Worm (Caenorhabditis elegans) whole organism, L4 larva: ENCODE results near the gene srb-18.

Source experiments
- D1046.2 ChIP-seq: fragments of 200-800 bp; sonication (Bioruptor generic); IDR thresholded peaks from 2 replicates; pipeline ENCODE4 v1.3.6; 2022; ENCODE audit warnings: missing genetic modification characterization, missing compliant biosample characterization
- F26F4.8 ChIP-seq: fragments of 200-800 bp; sonication (Bioruptor generic); conservative IDR thresholded peaks from 2 replicates; pipeline ENCODE4 v1.3.6; 2022; ENCODE audit warnings: missing genetic modification characterization, missing compliant biosample characterization
- F49E8.2 ChIP-seq: sonication (generic microtip); optimal IDR thresholded peaks from 2 replicates; lab custom pipeline; 2016; ENCODE audit warnings: missing compliant biosample characterization, mild to moderate bottlenecking, missing genetic modification characterization, borderline replicate concordance
- T20F7.1 ChIP-seq: fragments of 200-800 bp; sonication (Bioruptor generic); optimal IDR thresholded peaks from 2 replicates; lab custom pipeline; 2018; ENCODE audit warnings: mild to moderate bottlenecking, missing genetic modification characterization, missing compliant biosample characterization
- T26A8.4 ChIP-seq: fragments of 200-800 bp; sonication (Bioruptor generic); IDR thresholded peaks from 2 replicates; pipeline ENCODE4 v1.3.6; 2022; ENCODE audit warnings: missing genetic modification characterization, missing compliant biosample characterization
- ZK546.5 ChIP-seq, 2 experiments: sonication (generic microtip); optimal IDR thresholded peaks; 2 replicates each; lab custom pipeline; 2017; ENCODE audit warnings: missing biosample characterization in 2 of 2, missing genetic modification characterization in 2 of 2
- aha-1 ChIP-seq: fragments of 150-350 bp; peaks from one replicate; lab custom pipeline; 2014; ENCODE audit warnings: missing biosample characterization, missing genetic modification characterization
- aly-2 ChIP-seq: sonication (generic microtip); optimal IDR thresholded peaks from 2 replicates; lab custom pipeline; 2018; ENCODE audit warnings: missing biosample characterization, missing genetic modification characterization
- attf-4 ChIP-seq: sonication (generic microtip); optimal IDR thresholded peaks from 3 replicates; lab custom pipeline; 2017; ENCODE audit warnings: missing biosample characterization, missing genetic modification characterization
- ceh-44 ChIP-seq: fragments of 200-800 bp; sonication (Bioruptor generic); IDR thresholded peaks from 2 replicates; pipeline ENCODE4 v1.3.6; 2022; ENCODE audit warnings: missing genetic modification reagents, missing genetic modification characterization, missing compliant biosample characterization
- ceh-62 ChIP-seq: sonication (generic microtip); optimal IDR thresholded peaks from 2 replicates; lab custom pipeline; 2017; ENCODE audit warnings: missing biosample characterization, missing genetic modification characterization
- ceh-82 ChIP-seq: sonication (generic microtip); optimal IDR thresholded peaks from 2 replicates; lab custom pipeline; 2017; ENCODE audit warnings: missing biosample characterization, missing genetic modification characterization
- cey-2 ChIP-seq: sonication (generic microtip); optimal IDR thresholded peaks from 3 replicates; lab custom pipeline; 2017; ENCODE audit warnings: missing genetic modification characterization, mild to moderate bottlenecking, missing compliant biosample characterization, antibody characterized with exemption, borderline replicate concordance; ENCODE audit not compliant: insufficient read depth
- daf-12 ChIP-seq: fragments of 150-350 bp; optimal IDR thresholded peaks from 2 replicates; lab custom pipeline; 2014; ENCODE audit warnings: missing biosample characterization, missing genetic modification reagents, missing genetic modification characterization
- daf-19 ChIP-seq: fragments of 200-800 bp; sonication (Bioruptor generic); conservative IDR thresholded peaks from 2 replicates; pipeline ENCODE4 v1.3.6; 2022; ENCODE audit warnings: missing genetic modification characterization, missing compliant biosample characterization
- dve-1 ChIP-seq: sonication (generic microtip); optimal IDR thresholded peaks from 2 replicates; lab custom pipeline; 2017; ENCODE audit warnings: antibody characterized with exemption, mild to moderate bottlenecking, missing genetic modification characterization, missing compliant biosample characterization; ENCODE audit not compliant: insufficient read depth
- gei-8 ChIP-seq: fragments of 200-800 bp; sonication (Bioruptor generic); optimal IDR thresholded peaks from 2 replicates; lab custom pipeline; 2018; ENCODE audit warnings: mild to moderate bottlenecking, missing genetic modification characterization, missing compliant biosample characterization
- hif-1 ChIP-seq, 2 experiments: sonication (generic microtip); optimal IDR thresholded peaks; 2 replicates each; lab custom pipeline; 2016 to 2017; ENCODE audit warnings: missing compliant biosample characterization in 2 of 2, missing genetic modification characterization in 2 of 2, missing genetic modification reagents in 2 of 2, missing genotype in 2 of 2, mild to moderate bottlenecking in 1 of 2
- hmg-1.1 ChIP-seq: fragments of 200-800 bp; sonication (Bioruptor generic); IDR thresholded peaks from 2 replicates; pipeline ENCODE4 v1.3.6; 2022; ENCODE audit warnings: missing genetic modification reagents, missing genetic modification characterization, missing compliant biosample characterization
- lsy-2 ChIP-seq, 2 experiments: fragments of 150-350 bp in 1 of 2; sonication (generic microtip) in 1 of 2; optimal IDR thresholded peaks; 2 replicates each; lab custom pipeline; 2014 to 2017; ENCODE audit warnings: missing biosample characterization in 2 of 2, missing genetic modification characterization in 2 of 2
- nhr-11 ChIP-seq: fragments of 150-350 bp; optimal IDR thresholded peaks from 2 replicates; lab custom pipeline; 2014; ENCODE audit warnings: missing biosample characterization, missing genetic modification characterization
- nhr-111 ChIP-seq: fragments of 200-800 bp; sonication (Bioruptor generic); optimal IDR thresholded peaks from 2 replicates; lab custom pipeline; 2018; ENCODE audit warnings: mild to moderate bottlenecking, missing genetic modification characterization, missing compliant biosample characterization
- nhr-237 ChIP-seq: sonication (generic microtip); optimal IDR thresholded peaks from 2 replicates; lab custom pipeline; 2017; ENCODE audit warnings: missing biosample characterization, missing genetic modification characterization
- nhr-41 ChIP-seq: fragments of 200-800 bp; sonication (Bioruptor generic); IDR thresholded peaks from 2 replicates; pipeline ENCODE4 v1.3.6; 2022; ENCODE audit warnings: missing genetic modification reagents, missing genetic modification characterization, missing compliant biosample characterization
- nhr-42 ChIP-seq: fragments of 200-800 bp; sonication (Bioruptor generic); IDR thresholded peaks from 2 replicates; pipeline ENCODE4 v1.3.6; 2022; ENCODE audit warnings: missing genetic modification characterization, missing compliant biosample characterization
- nhr-48 ChIP-seq: sonication (generic microtip); optimal IDR thresholded peaks from 2 replicates; lab custom pipeline; 2016; ENCODE audit warnings: mild to moderate bottlenecking, missing genetic modification characterization, missing compliant biosample characterization
- nhr-6 ChIP-seq: fragments of 150-350 bp; optimal IDR thresholded peaks from 2 replicates; lab custom pipeline; 2014; ENCODE audit warnings: missing biosample characterization, missing genetic modification characterization
- nhr-76 ChIP-seq: fragments of 150-350 bp; optimal IDR thresholded peaks from 2 replicates; lab custom pipeline; 2014; ENCODE audit warnings: missing biosample characterization, missing genetic modification characterization
- rbr-2 ChIP-seq: sonication (generic microtip); optimal IDR thresholded peaks from 2 replicates; lab custom pipeline; 2016; ENCODE audit warnings: missing genotype, missing genetic modification characterization, missing compliant biosample characterization
- saeg-2 ChIP-seq: fragments of 200-800 bp; sonication (Bioruptor generic); IDR thresholded peaks from 2 replicates; pipeline ENCODE4 v1.3.6; 2022; ENCODE audit warnings: missing genetic modification reagents, missing genetic modification characterization, missing compliant biosample characterization
- snpc-4 ChIP-seq: fragments of 150-350 bp; optimal IDR thresholded peaks from 2 replicates; lab custom pipeline; 2014; ENCODE audit warnings: missing biosample characterization, missing genetic modification characterization
- spr-1 ChIP-seq: sonication (generic microtip); optimal IDR thresholded peaks from 2 replicates; lab custom pipeline; 2016; ENCODE audit warnings: mild to moderate bottlenecking, missing genetic modification characterization, missing compliant biosample characterization
- tra-1 ChIP-seq: fragments of 200-800 bp; sonication (Bioruptor generic); IDR thresholded peaks from 2 replicates; pipeline ENCODE4 v1.3.6; 2022; ENCODE audit warnings: missing genetic modification reagents, missing genetic modification characterization, missing compliant biosample characterization
- zfp-2 ChIP-seq: sonication (generic microtip); optimal IDR thresholded peaks from 2 replicates; lab custom pipeline; 2016; ENCODE audit warnings: mild to moderate bottlenecking, missing genetic modification characterization, missing compliant biosample characterization
- zfp-3 ChIP-seq: fragments of 200-800 bp; sonication (Bioruptor generic); conservative IDR thresholded peaks from 2 replicates; pipeline ENCODE4 v1.3.6; 2022; ENCODE audit warnings: missing genetic modification reagents, missing genetic modification characterization, missing compliant biosample characterization
- ztf-7 ChIP-seq: fragments of 150-350 bp; optimal IDR thresholded peaks from 2 replicates; lab custom pipeline; 2014; ENCODE audit warnings: missing biosample characterization, missing genetic modification characterization

srb-18 gene

DNA sequence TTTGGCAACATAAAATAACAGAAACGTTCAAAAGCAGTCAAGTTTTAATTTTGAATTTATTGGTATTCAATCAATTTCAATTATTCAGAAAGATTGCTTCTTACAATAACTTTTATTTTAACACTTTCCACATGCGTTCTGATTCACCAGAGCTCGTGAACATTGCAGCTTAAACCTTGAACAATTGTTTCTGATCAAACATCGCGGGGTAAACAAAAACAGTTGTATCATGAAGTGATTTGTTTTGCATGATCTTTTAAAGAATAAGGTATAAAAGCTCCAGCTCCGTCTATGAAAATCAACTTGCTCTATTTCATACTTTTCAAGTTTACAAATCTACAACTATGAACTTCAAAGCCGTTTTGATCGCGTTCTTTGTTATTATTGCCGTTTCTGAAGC is 8.4 kb downstream of the srb-18 start, which contains the start of gene C54F6.6:
C54F6.6 (plus strand) TSS at position 301 of the 400 bp plus-strand sequence.
- TF ChIP-seq F49E8.2 (tag; lab: Kevin White, UChicago) (no peak), daf-19 (GFP tag; lab: Robert Waterston, UW) (no peak), dve-1 (tag; lab: Kevin White, UChicago) (no peak), zfp-3 (GFP tag; lab: Robert Waterston, UW) (no peak), tra-1 (no peak), nhr-48 (tag; lab: Kevin White, UChicago) (no peak), nhr-6 (no peak), ceh-62 (tag; lab: Kevin White, UChicago) (no peak), hmg-1.1 (GFP tag; lab: Robert Waterston, UW) (no peak), daf-12 (tag; lab: Kevin White, UChicago) (no peak), T26A8.4 (GFP tag; lab: Robert Waterston, UW) (no peak), nhr-42 (no peak), nhr-41 (GFP tag; lab: Robert Waterston, UW) (no peak)

DNA sequence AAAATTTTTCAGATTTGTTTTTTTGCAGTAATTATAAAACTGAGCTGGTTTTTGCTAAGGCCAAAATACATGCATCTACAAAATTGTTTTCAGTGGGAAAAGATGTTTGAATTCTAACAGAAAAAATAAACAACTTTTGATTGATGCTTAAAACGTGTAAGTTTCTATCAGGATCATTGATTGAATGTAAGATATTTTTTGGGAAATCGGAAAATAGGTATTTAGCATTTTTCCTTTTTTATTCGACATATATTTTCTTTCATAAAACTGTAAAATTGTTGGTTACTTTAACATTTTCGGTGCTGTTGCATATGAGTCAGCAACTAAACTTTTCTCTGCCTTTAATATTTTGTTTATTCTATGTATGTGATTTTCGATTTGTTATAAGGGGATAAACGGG is 9.4 kb downstream of the srb-18 start, which contains the start of gene C54F6.20:
C54F6.20 (plus strand) TSS at position 301 of the 400 bp plus-strand sequence.
- TF ChIP-seq D1046.2 (GFP tag; lab: Robert Waterston, UW), result no peak
- TF ChIP-seq T26A8.4 (GFP tag; lab: Robert Waterston, UW), result no peak
- TF ChIP-seq ceh-44, result no peak
- no peak for TF ChIP-seq nhr-11 (tag; lab: Kevin White, UChicago)
- no peak for TF ChIP-seq nhr-48 (tag; lab: Kevin White, UChicago)
- TF ChIP-seq ceh-82, result no peak
- no peak for TF ChIP-seq aly-2 (tag; lab: Kevin White, UChicago)
- TF ChIP-seq T20F7.1 (GFP tag; lab: Kevin White, UChicago), result no peak
- TF ChIP-seq zfp-3 (GFP tag; lab: Robert Waterston, UW), result no peak
- TF ChIP-seq snpc-4 (tag; lab: Kevin White, UChicago), result no peak
- TF ChIP-seq gei-8 (GFP tag; lab: Kevin White, UChicago), result no peak
- no peak for TF ChIP-seq nhr-237

DNA sequence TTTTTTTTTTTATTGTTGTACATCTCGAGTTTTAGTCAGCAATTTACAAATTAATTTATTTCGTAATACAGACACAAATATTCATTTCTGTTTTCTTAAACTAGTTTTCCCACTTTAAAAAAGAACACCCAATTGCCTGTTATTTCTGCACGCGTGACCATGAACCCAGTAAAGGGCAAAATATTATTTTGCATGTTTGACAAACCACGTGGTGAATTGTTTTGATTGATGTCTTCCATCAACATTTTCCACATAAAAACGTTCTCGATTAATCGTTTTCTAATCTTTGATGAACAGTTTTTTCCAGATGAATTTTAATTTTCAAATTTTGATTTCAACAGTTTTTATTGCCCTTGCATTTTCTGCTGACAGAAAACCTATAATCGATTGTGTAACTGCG is 10.7 kb downstream of the srb-18 start, which contains the start of gene C54F6.18:
C54F6.18 (plus strand) TSS at position 301 of the 400 bp plus-strand sequence.
- TF ChIP-seq F26F4.8 (no peak), nhr-76 (tag; lab: Kevin White, UChicago) (no peak), nhr-6 (no peak), saeg-2 (GFP tag; lab: Robert Waterston, UW) (no peak), attf-4 (no peak), nhr-42 (no peak), rbr-2 (no peak), zfp-2 (tag; lab: Kevin White, UChicago) (no peak), hif-1 (tag; optimal IDR thresholded peaks at IDR 0.05; lab: Kevin White, UChicago) (no peak), nhr-111 (GFP tag; lab: Kevin White, UChicago) (no peak), aha-1 (no peak), ztf-7 (tag; lab: Kevin White, UChicago) (no peak), cey-2 (no peak), spr-1 (no peak), ZK546.5 (tag; optimal IDR thresholded peaks at IDR 0.05; lab: Kevin White, UChicago) (no peak)

DNA sequence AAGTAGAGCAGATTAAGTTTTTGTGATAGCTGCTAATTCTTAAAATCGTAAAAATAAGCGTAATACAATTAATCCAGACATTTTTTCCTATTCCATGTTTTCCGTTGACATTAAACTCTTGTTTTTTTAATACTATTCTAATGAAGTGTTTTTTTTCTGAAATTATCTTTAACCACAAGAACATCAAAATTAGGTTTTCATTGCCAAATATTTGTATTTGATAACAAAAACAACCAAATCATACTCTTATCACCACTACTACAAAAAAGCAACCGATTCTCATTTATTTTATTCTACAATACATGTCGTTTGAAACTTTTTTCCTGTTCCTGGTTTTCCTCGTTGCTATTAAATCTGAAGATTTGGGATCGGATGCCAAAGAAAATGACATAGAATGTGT is 12.1 kb downstream of the srb-18 start, which contains the start of gene C54F6.17:
C54F6.17 (plus strand) TSS at position 301 of the 400 bp plus-strand sequence.
- no peak for TF ChIP-seq aly-2 (tag; lab: Kevin White, UChicago)
- TF ChIP-seq F49E8.2 (tag; lab: Kevin White, UChicago), result no peak
- no peak for TF ChIP-seq lsy-2 (tag; optimal IDR thresholded peaks at IDR 0.05; lab: Kevin White, UChicago)
